Worm (Caenorhabditis elegans) whole organism, L4 larva: ENCODE measurements around the gene taf-13.
A peak's percentile ranks its signal among the peaks of the same experiment; 100 is the strongest.

Experiments used
- F10B5.3 ChIP-seq: sonication (generic microtip); optimal IDR thresholded peaks from 2 replicates; lab custom pipeline; 2016; ENCODE audit warnings: mild to moderate bottlenecking, missing genetic modification characterization, missing compliant biosample characterization
- F49E8.2 ChIP-seq: sonication (generic microtip); optimal IDR thresholded peaks from 2 replicates; lab custom pipeline; 2016; ENCODE audit warnings: missing compliant biosample characterization, mild to moderate bottlenecking, missing genetic modification characterization, borderline replicate concordance
- T26A8.4 ChIP-seq: fragments of 200-800 bp; sonication (Bioruptor generic); IDR thresholded peaks from 2 replicates; pipeline ENCODE4 v1.3.6; 2022; ENCODE audit warnings: missing genetic modification characterization, missing compliant biosample characterization
- Y48G9A.11 ChIP-seq: fragments of 200-800 bp; sonication (Bioruptor generic); IDR thresholded peaks from 2 replicates; pipeline ENCODE4 v1.3.6; 2022; ENCODE audit warnings: missing genetic modification reagents, missing genetic modification characterization, missing compliant biosample characterization
- Y75B8A.6 ChIP-seq: fragments of 200-800 bp; sonication (Bioruptor generic); IDR thresholded peaks from 2 replicates; pipeline ENCODE4 v1.3.6; 2022; ENCODE audit warnings: missing genetic modification reagents, missing genetic modification characterization, missing compliant biosample characterization
- aha-1 ChIP-seq: fragments of 150-350 bp; peaks from one replicate; lab custom pipeline; 2014; ENCODE audit warnings: missing biosample characterization, missing genetic modification characterization
- aly-2 ChIP-seq: sonication (generic microtip); optimal IDR thresholded peaks from 2 replicates; lab custom pipeline; 2018; ENCODE audit warnings: missing biosample characterization, missing genetic modification characterization
- ama-1 ChIP-seq: fragments of 150-350 bp; optimal IDR thresholded peaks from 2 replicates; lab custom pipeline; 2014; ENCODE audit warnings: inconsistent platforms, mixed read lengths
- ceh-44 ChIP-seq: fragments of 200-800 bp; sonication (Bioruptor generic); IDR thresholded peaks from 2 replicates; pipeline ENCODE4 v1.3.6; 2022; ENCODE audit warnings: missing genetic modification reagents, missing genetic modification characterization, missing compliant biosample characterization
- cey-2 ChIP-seq: sonication (generic microtip); optimal IDR thresholded peaks from 3 replicates; lab custom pipeline; 2017; ENCODE audit warnings: missing genetic modification characterization, mild to moderate bottlenecking, missing compliant biosample characterization, antibody characterized with exemption, borderline replicate concordance; ENCODE audit not compliant: insufficient read depth
- ctbp-1 ChIP-seq: fragments of 200-800 bp; sonication (Bioruptor generic); IDR thresholded peaks from 2 replicates; pipeline ENCODE4 v1.3.6; 2022; ENCODE audit warnings: missing genetic modification reagents, missing genetic modification characterization, missing compliant biosample characterization
- daf-16 ChIP-seq, 3 experiments: sonication (generic microtip); optimal IDR thresholded peaks; 2 replicates each; lab custom pipeline; 2016 to 2017; ENCODE audit warnings: missing genetic modification characterization in 3 of 3, missing genetic modification reagents in 3 of 3, mild to moderate bottlenecking in 2 of 3, missing compliant biosample characterization in 2 of 3, missing biosample characterization in 1 of 3, moderate library complexity in 1 of 3
- dpl-1 ChIP-seq: fragments of 150-350 bp; optimal IDR thresholded peaks from 2 replicates; lab custom pipeline; 2014; ENCODE audit warnings: missing biosample characterization, missing genetic modification reagents, missing genetic modification characterization
- fkh-10 ChIP-seq: fragments of 150-350 bp; optimal IDR thresholded peaks from 2 replicates; lab custom pipeline; 2014; ENCODE audit warnings: missing biosample characterization, missing genetic modification reagents, missing genetic modification characterization
- gei-8 ChIP-seq: fragments of 200-800 bp; sonication (Bioruptor generic); optimal IDR thresholded peaks from 2 replicates; lab custom pipeline; 2018; ENCODE audit warnings: mild to moderate bottlenecking, missing genetic modification characterization, missing compliant biosample characterization
- hif-1 ChIP-seq, 2 experiments: sonication (generic microtip); optimal IDR thresholded peaks; 2 replicates each; lab custom pipeline; 2016 to 2017; ENCODE audit warnings: missing compliant biosample characterization in 2 of 2, missing genetic modification characterization in 2 of 2, missing genetic modification reagents in 2 of 2, missing genotype in 2 of 2, mild to moderate bottlenecking in 1 of 2
- hlh-11 ChIP-seq: fragments of 200-800 bp; sonication (Bioruptor generic); optimal IDR thresholded peaks from 2 replicates; lab custom pipeline; 2018; ENCODE audit warnings: mild to moderate bottlenecking, missing genetic modification characterization, missing compliant biosample characterization
- hlh-30 ChIP-seq: sonication (generic microtip); optimal IDR thresholded peaks from 2 replicates; lab custom pipeline; 2017; ENCODE audit warnings: antibody characterized with exemption, mild to moderate bottlenecking, missing genetic modification characterization, missing compliant biosample characterization; ENCODE audit not compliant: insufficient read depth
- hmg-1.1 ChIP-seq: fragments of 200-800 bp; sonication (Bioruptor generic); IDR thresholded peaks from 2 replicates; pipeline ENCODE4 v1.3.6; 2022; ENCODE audit warnings: missing genetic modification reagents, missing genetic modification characterization, missing compliant biosample characterization
- jun-1 ChIP-seq: fragments of 150-350 bp; optimal IDR thresholded peaks from 2 replicates; lab custom pipeline; 2014; ENCODE audit warnings: missing biosample characterization, missing genetic modification reagents, missing genetic modification characterization
- lim-7 ChIP-seq: fragments of 200-800 bp; sonication (Bioruptor generic); IDR thresholded peaks from 2 replicates; pipeline ENCODE4 v1.3.6; 2022; ENCODE audit warnings: missing genetic modification characterization, missing compliant biosample characterization
- lin-13 ChIP-seq: fragments of 150-350 bp; optimal IDR thresholded peaks from 2 replicates; lab custom pipeline; 2014; ENCODE audit warnings: missing biosample characterization, missing genetic modification reagents, missing genetic modification characterization
- lin-38 ChIP-seq: fragments of 200-800 bp; sonication (Bioruptor generic); IDR thresholded peaks from 2 replicates; pipeline ENCODE4 v1.3.6; 2022; ENCODE audit warnings: missing genetic modification reagents, missing genetic modification characterization, missing compliant biosample characterization
- lir-3 ChIP-seq: sonication (generic microtip); optimal IDR thresholded peaks from 2 replicates; lab custom pipeline; 2016; ENCODE audit warnings: mild to moderate bottlenecking, missing genetic modification characterization, missing compliant biosample characterization
- lsy-2 ChIP-seq, 2 experiments: fragments of 150-350 bp in 1 of 2; sonication (generic microtip) in 1 of 2; optimal IDR thresholded peaks; 2 replicates each; lab custom pipeline; 2014 to 2017; ENCODE audit warnings: missing biosample characterization in 2 of 2, missing genetic modification characterization in 2 of 2
- madf-5 ChIP-seq, 2 experiments: fragments of 200-800 bp; sonication (Bioruptor generic); IDR thresholded peaks; 2 replicates each; pipeline ENCODE4 v1.3.6; 2022; ENCODE audit warnings: missing compliant biosample characterization in 2 of 2, missing genetic modification characterization in 2 of 2
- mdl-1 ChIP-seq, 2 experiments: fragments of 150-350 bp in 1 of 2; sonication (generic microtip) in 1 of 2; optimal IDR thresholded peaks; 2 replicates each; lab custom pipeline; 2014 to 2017; ENCODE audit warnings: missing biosample characterization in 2 of 2, missing genetic modification characterization in 2 of 2
- mdt-29 ChIP-seq: fragments of 200-800 bp; sonication (Bioruptor generic); IDR thresholded peaks from 2 replicates; pipeline ENCODE4 v1.3.6; 2022; ENCODE audit warnings: missing genetic modification reagents, missing genetic modification characterization, missing compliant biosample characterization
- mep-1 ChIP-seq: fragments of 150-350 bp; sonication (generic microtip); optimal IDR thresholded peaks from 3 replicates; lab custom pipeline; 2014; ENCODE audit warnings: missing biosample characterization, missing genetic modification characterization
- mes-2 ChIP-seq: sonication (generic microtip); optimal IDR thresholded peaks from 2 replicates; lab custom pipeline; 2016; ENCODE audit warnings: missing genotype, mild to moderate bottlenecking, missing genetic modification characterization, missing compliant biosample characterization; ENCODE audit not compliant: poor library complexity, severe bottlenecking
- mxl-2 ChIP-seq: fragments of 200-800 bp; sonication (Bioruptor generic); conservative IDR thresholded peaks from 2 replicates; pipeline ENCODE4 v1.3.6; 2022; ENCODE audit warnings: missing genetic modification reagents, missing genetic modification characterization, missing compliant biosample characterization
- mxl-3 ChIP-seq: fragments of 200-800 bp; sonication (Bioruptor generic); optimal IDR thresholded peaks from 2 replicates; lab custom pipeline; 2018; ENCODE audit warnings: mild to moderate bottlenecking, missing genetic modification characterization, missing compliant biosample characterization
- nhr-11 ChIP-seq: fragments of 150-350 bp; optimal IDR thresholded peaks from 2 replicates; lab custom pipeline; 2014; ENCODE audit warnings: missing biosample characterization, missing genetic modification characterization
- nhr-111 ChIP-seq: fragments of 200-800 bp; sonication (Bioruptor generic); optimal IDR thresholded peaks from 2 replicates; lab custom pipeline; 2018; ENCODE audit warnings: mild to moderate bottlenecking, missing genetic modification characterization, missing compliant biosample characterization
- nhr-237 ChIP-seq: sonication (generic microtip); optimal IDR thresholded peaks from 2 replicates; lab custom pipeline; 2017; ENCODE audit warnings: missing biosample characterization, missing genetic modification characterization
- nhr-28 ChIP-seq: fragments of 150-350 bp; optimal IDR thresholded peaks from 2 replicates; lab custom pipeline; 2014; ENCODE audit warnings: missing biosample characterization, missing genetic modification characterization
- nhr-42 ChIP-seq: fragments of 200-800 bp; sonication (Bioruptor generic); IDR thresholded peaks from 2 replicates; pipeline ENCODE4 v1.3.6; 2022; ENCODE audit warnings: missing genetic modification characterization, missing compliant biosample characterization
- nhr-76 ChIP-seq: fragments of 150-350 bp; optimal IDR thresholded peaks from 2 replicates; lab custom pipeline; 2014; ENCODE audit warnings: missing biosample characterization, missing genetic modification characterization
- saeg-2 ChIP-seq: fragments of 200-800 bp; sonication (Bioruptor generic); IDR thresholded peaks from 2 replicates; pipeline ENCODE4 v1.3.6; 2022; ENCODE audit warnings: missing genetic modification reagents, missing genetic modification characterization, missing compliant biosample characterization
- set-16 ChIP-seq: fragments of 200-800 bp; sonication (Bioruptor generic); IDR thresholded peaks from 2 replicates; pipeline ENCODE4 v1.3.6; 2022; ENCODE audit warnings: missing genetic modification reagents, missing genetic modification characterization, missing compliant biosample characterization
- tra-1 ChIP-seq: fragments of 200-800 bp; sonication (Bioruptor generic); IDR thresholded peaks from 2 replicates; pipeline ENCODE4 v1.3.6; 2022; ENCODE audit warnings: missing genetic modification reagents, missing genetic modification characterization, missing compliant biosample characterization
- unc-62 ChIP-seq, 3 experiments: fragments of 150-350 bp in 1 of 3; sonication (generic microtip); optimal IDR thresholded peaks in 2 of 3; peaks in 1 of 3; 1 replicate in 1 of 3; 2 replicates in 2 of 3; lab custom pipeline; 2014 to 2017; ENCODE audit warnings: missing biosample characterization in 3 of 3, missing genetic modification characterization in 3 of 3, missing genetic modification reagents in 3 of 3, missing genotype in 1 of 3
- ztf-11 ChIP-seq: fragments of 150-350 bp; optimal IDR thresholded peaks from 2 replicates; lab custom pipeline; 2014; ENCODE audit warnings: missing biosample characterization, missing genetic modification characterization

taf-13 gene

DNA sequence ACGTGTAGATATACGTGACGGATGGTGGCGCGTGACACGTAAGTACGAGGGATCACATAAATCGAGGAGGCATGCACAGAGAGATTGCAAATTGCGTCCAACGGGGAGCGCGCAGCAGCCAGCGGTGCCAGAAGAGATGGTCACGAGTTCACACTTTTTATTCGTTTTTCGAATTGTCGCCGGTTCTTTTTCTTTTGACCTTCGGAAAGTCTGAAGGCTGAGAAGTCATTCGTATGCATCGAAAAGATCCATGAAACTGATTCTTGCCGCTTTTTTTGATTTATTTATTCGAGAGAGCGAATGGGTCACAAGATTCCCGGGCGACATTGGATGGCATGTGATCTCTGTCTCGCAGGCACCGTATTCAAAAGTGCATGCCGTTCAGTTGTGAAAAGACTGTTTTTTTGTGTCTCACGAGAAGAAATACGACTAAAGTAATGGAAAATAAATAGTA is 46.4 kb downstream of the taf-13 start (continued):
- peak; percentile 13 to 63 for TF ChIP-seq lsy-2 (tag; optimal IDR thresholded peaks at IDR 0.05; lab: Kevin White, UChicago)
- TF ChIP-seq gei-8 = no peak
- TF ChIP-seq mdt-29 (GFP tag; lab: Robert Waterston, UW) = peak; percentile 58; the same call in 1 of the 2 replicates
- TF ChIP-seq hmg-1.1 (GFP tag; lab: Robert Waterston, UW) = peak; percentile 70; the same call in 1 of the 2 replicates
- TF ChIP-seq aha-1 = peak; percentile 99
- TF ChIP-seq tra-1 (GFP tag; lab: Robert Waterston, UW) = no peak
- no peak for TF ChIP-seq Y48G9A.11 (GFP tag; lab: Robert Waterston, UW)
- no peak for TF ChIP-seq nhr-111 (GFP tag; lab: Kevin White, UChicago)
- TF ChIP-seq ama-1 (lab: Kevin White, UChicago) = peak; percentile 3
- peak in 1 of 2 experiments; percentile 98 for TF ChIP-seq unc-62 (GFP tag; optimal IDR thresholded peaks at IDR 0.05 in 1 of 2; lab: Kevin White, UChicago)
- TF ChIP-seq unc-62 (tag; optimal IDR thresholded peaks at IDR 0.05; lab: Kevin White, UChicago) = no peak
- peak; percentile 74 for TF ChIP-seq mep-1
- 0 out of 2 replicates have a peak, but pooled peaks have one; percentile 16 for TF ChIP-seq lin-38
- peak in 1 of 2 experiments; percentile 77 for TF ChIP-seq hif-1 (tag; optimal IDR thresholded peaks at IDR 0.05; lab: Kevin White, UChicago)
- peak; percentile 88 for TF ChIP-seq hlh-11 (tag; lab: Kevin White, UChicago)
- TF ChIP-seq nhr-11 (tag; lab: Kevin White, UChicago) = peak; percentile 73
- peak; percentile 15 for TF ChIP-seq mes-2 (tag; lab: Kevin White, UChicago)
- TF ChIP-seq dpl-1 (GFP tag; lab: Kevin White, UChicago) = peak; percentile 16
- peak; percentile 61; the same call in 1 of the 2 replicates for TF ChIP-seq set-16 (GFP tag; lab: Robert Waterston, UW)
- TF ChIP-seq nhr-28 = peak; percentile 17
- peak; percentile 17; the same call in 1 of the 2 replicates for TF ChIP-seq T26A8.4 (GFP tag; lab: Robert Waterston, UW)

DNA sequence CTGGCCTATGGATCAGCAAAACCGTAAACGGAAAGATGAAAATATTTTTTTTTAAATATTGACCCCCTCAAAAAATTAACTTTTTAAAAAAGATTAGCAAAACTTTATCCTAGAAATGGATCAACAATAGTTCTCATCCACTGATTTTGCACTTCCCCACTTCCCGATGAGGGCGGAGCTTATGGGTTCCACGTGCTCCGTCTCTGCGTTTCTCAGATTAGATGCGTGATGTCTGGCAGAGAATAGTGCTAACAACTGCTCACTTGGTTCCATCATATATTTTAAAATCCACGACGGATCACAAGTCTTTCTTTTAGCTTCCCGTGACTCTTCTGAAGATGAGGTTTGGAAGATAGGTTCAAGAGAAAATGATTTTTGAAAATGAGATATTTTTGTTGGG is 47.1 kb downstream of the taf-13 start:
- TF ChIP-seq mdl-1 (tag; optimal IDR thresholded peaks at IDR 0.05; lab: Kevin White, UChicago) (peak in 1 of 2 experiments; percentile 3), nhr-76 (tag; lab: Kevin White, UChicago) (no peak), daf-16 (GFP tag; optimal IDR thresholded peaks at IDR 0.05; lab: Kevin White, UChicago) (peak in 1 of 2 experiments; percentile 43), daf-16 (tag; optimal IDR thresholded peaks at IDR 0.05; lab: Kevin White, UChicago) (no peak), F49E8.2 (tag; lab: Kevin White, UChicago) (no peak), nhr-237 (tag; lab: Kevin White, UChicago) (no peak), lir-3 (no peak), nhr-42 (GFP tag; lab: Robert Waterston, UW) (no peak), saeg-2 (GFP tag; lab: Robert Waterston, UW) (no peak), mes-2 (tag; lab: Kevin White, UChicago) (no peak), mxl-3 (GFP tag; lab: Kevin White, UChicago) (peak; percentile 25), mdt-29 (GFP tag; lab: Robert Waterston, UW) (no peak), nhr-11 (tag; lab: Kevin White, UChicago) (peak; percentile 87), hlh-30 (tag; lab: Kevin White, UChicago) (peak; percentile 66)

DNA sequence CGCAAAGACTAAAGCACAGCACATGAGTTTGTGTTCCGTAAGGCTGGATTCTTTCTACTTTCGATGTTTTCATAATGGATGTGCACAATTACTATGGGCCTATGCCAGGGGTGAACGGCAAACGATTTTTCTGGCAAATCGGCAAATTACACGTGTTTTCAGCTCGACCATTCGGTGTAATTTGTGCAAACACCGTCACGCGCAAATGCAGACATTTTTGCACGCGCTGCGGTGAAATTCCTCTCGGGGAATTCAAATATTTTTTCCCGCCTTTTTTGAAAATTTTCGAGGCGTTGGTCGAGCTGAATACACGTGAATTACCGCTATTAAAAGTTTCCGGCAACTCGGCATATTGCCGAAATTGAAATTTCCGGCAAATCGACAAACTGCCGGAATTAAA is 47.8 kb downstream of the taf-13 start:
- TF ChIP-seq madf-5 (GFP tag; IDR thresholded peaks at IDR 0.05; lab: Robert Waterston, UW) (0 out of 4 replicates have a peak, but pooled peaks of 1 of the 2 experiments have one; percentile 63), Y48G9A.11 (GFP tag; lab: Robert Waterston, UW) (0 out of 2 replicates have a peak, but pooled peaks have one; percentile 38), aha-1 (peak; percentile 34)

DNA sequence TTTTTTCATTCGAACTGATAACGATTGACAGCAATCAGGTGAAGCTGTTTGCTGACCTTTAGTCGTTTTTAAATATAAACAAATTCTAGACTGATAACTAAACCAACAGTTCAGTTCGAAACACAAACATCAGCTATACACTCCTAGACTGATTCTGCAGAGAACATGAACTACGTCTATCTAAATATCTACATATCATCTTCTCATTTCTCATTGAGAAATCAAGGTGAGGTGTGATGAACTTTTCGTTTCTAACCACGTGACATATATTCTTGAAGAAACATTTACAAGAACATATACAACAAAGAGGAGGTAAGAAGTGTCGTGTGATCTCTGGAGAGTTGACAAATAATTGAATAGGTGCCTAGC is 48.2 kb downstream of the taf-13 start:
- TF ChIP-seq fkh-10 (GFP tag; lab: Kevin White, UChicago) = no peak
- TF ChIP-seq nhr-28 = peak; percentile 87
- 0 out of 2 replicates have a peak, but pooled peaks have one; percentile 2 for TF ChIP-seq tra-1 (GFP tag; lab: Robert Waterston, UW)
- TF ChIP-seq nhr-11 (tag; lab: Kevin White, UChicago) = peak; percentile 29
- no peak for TF ChIP-seq F10B5.3 (tag; lab: Kevin White, UChicago)
- no peak for TF ChIP-seq ztf-11 (tag; lab: Kevin White, UChicago)
- no peak for TF ChIP-seq ama-1 (lab: Kevin White, UChicago)
- TF ChIP-seq ctbp-1 (GFP tag; lab: Robert Waterston, UW) = no peak
- TF ChIP-seq mxl-2 (GFP tag; lab: Robert Waterston, UW) = no peak
- TF ChIP-seq lim-7 (GFP tag; lab: Robert Waterston, UW) = no peak
- TF ChIP-seq aly-2 (tag; lab: Kevin White, UChicago) = no peak
- no peak for TF ChIP-seq jun-1
- TF ChIP-seq mdt-29 (GFP tag; lab: Robert Waterston, UW) = no peak
- peak; percentile 38 for TF ChIP-seq cey-2 (tag; lab: Kevin White, UChicago)
- peak; percentile 53 for TF ChIP-seq hlh-11 (tag; lab: Kevin White, UChicago)
- TF ChIP-seq Y75B8A.6 = no peak
- TF ChIP-seq lin-13 = no peak
- no peak for TF ChIP-seq ceh-44
